Worm (Caenorhabditis elegans) whole organism, young adult: ENCODE results near the gene T01D1.7.
A peak's percentile ranks its signal among the peaks of the same experiment; 100 is the strongest.

ENCODE experiments used
- B0035.1 ChIP-seq: sonication (generic microtip); optimal IDR thresholded peaks from 2 replicates; lab custom pipeline; 2016; ENCODE audit warnings: missing genetic modification characterization, mild to moderate bottlenecking, missing compliant biosample characterization, missing genotype, missing genetic modification reagents
- F23B12.7 ChIP-seq: sonication (generic microtip); optimal IDR thresholded peaks from 2 replicates; lab custom pipeline; 2017; ENCODE audit warnings: missing genetic modification characterization, mild to moderate bottlenecking, missing compliant biosample characterization, antibody characterized with exemption, moderate library complexity; ENCODE audit not compliant: insufficient read depth
- F33H1.4 ChIP-seq: fragments of 200-800 bp; sonication (Bioruptor generic); IDR thresholded peaks from 2 replicates; pipeline ENCODE4 v1.3.6; 2022; ENCODE audit warnings: missing genetic modification reagents, missing genetic modification characterization, missing compliant biosample characterization
- F49E8.2 ChIP-seq: sonication (generic microtip); optimal IDR thresholded peaks from 3 replicates; lab custom pipeline; 2017; ENCODE audit warnings: missing genetic modification characterization, mild to moderate bottlenecking, missing compliant biosample characterization, antibody characterized with exemption, moderate library complexity; ENCODE audit not compliant: insufficient read depth
- F55B11.4 ChIP-seq: sonication (generic microtip); optimal IDR thresholded peaks from 2 replicates; lab custom pipeline; 2016; ENCODE audit warnings: missing compliant biosample characterization, missing genetic modification characterization, borderline replicate concordance; ENCODE audit not compliant: insufficient read depth
- F57C9.4 ChIP-seq: sonication (generic microtip); optimal IDR thresholded peaks from 2 replicates; lab custom pipeline; 2017; ENCODE audit warnings: mild to moderate bottlenecking, missing genetic modification characterization, missing compliant biosample characterization
- K11D2.4 ChIP-seq: fragments of 200-800 bp; sonication (Bioruptor generic); IDR thresholded peaks from 2 replicates; pipeline ENCODE4 v1.3.6; 2022; ENCODE audit warnings: missing genetic modification reagents, missing genetic modification characterization, missing compliant biosample characterization
- T26A5.8 ChIP-seq: sonication (generic microtip); optimal IDR thresholded peaks from 2 replicates; lab custom pipeline; 2016; ENCODE audit warnings: missing genetic modification characterization, missing compliant biosample characterization
- Y67H2A.10 ChIP-seq: fragments of 200-800 bp; sonication (Bioruptor generic); conservative IDR thresholded peaks from 2 replicates; pipeline ENCODE4 v1.3.6; 2022; ENCODE audit warnings: missing genetic modification reagents, missing genetic modification characterization, missing compliant biosample characterization
- aptf-3 ChIP-seq: fragments of 200-800 bp; sonication (Bioruptor generic); IDR thresholded peaks from 2 replicates; pipeline ENCODE4 v1.3.6; 2022; ENCODE audit warnings: missing genetic modification characterization, missing compliant biosample characterization
- athp-1 ChIP-seq: sonication (generic microtip); optimal IDR thresholded peaks from 2 replicates; lab custom pipeline; 2017; ENCODE audit warnings: mild to moderate bottlenecking, missing genetic modification characterization, missing compliant biosample characterization
- bed-1 ChIP-seq: fragments of 200-800 bp; sonication (Bioruptor generic); IDR thresholded peaks from 2 replicates; pipeline ENCODE4 v1.3.6; 2022; ENCODE audit warnings: missing genetic modification reagents, missing genetic modification characterization, missing compliant biosample characterization
- ceh-91 ChIP-seq: fragments of 200-800 bp; sonication (Bioruptor generic); IDR thresholded peaks from 2 replicates; pipeline ENCODE4 v1.3.6; 2022; ENCODE audit warnings: missing genetic modification reagents, missing genetic modification characterization, missing compliant biosample characterization
- die-1 ChIP-seq: sonication (generic microtip); optimal IDR thresholded peaks from 2 replicates; lab custom pipeline; 2016; ENCODE audit warnings: missing genotype, mild to moderate bottlenecking, missing genetic modification characterization, missing compliant biosample characterization
- dpl-1 ChIP-seq: fragments of 150-350 bp; optimal IDR thresholded peaks from 2 replicates; lab custom pipeline; 2014; ENCODE audit warnings: missing biosample characterization, missing genetic modification reagents, missing genetic modification characterization
- efl-1 ChIP-seq: fragments of 150-350 bp; optimal IDR thresholded peaks from 2 replicates; lab custom pipeline; 2014; ENCODE audit warnings: missing biosample characterization, missing genetic modification reagents, missing genetic modification characterization
- ets-4 ChIP-seq: fragments of 200-800 bp; sonication (Bioruptor generic); optimal IDR thresholded peaks from 2 replicates; lab custom pipeline; 2018; ENCODE audit warnings: mild to moderate bottlenecking, missing genetic modification characterization, missing compliant biosample characterization
- fkh-3 ChIP-seq: sonication (generic microtip); optimal IDR thresholded peaks from 2 replicates; lab custom pipeline; 2016; ENCODE audit warnings: mild to moderate bottlenecking, missing genetic modification characterization, missing compliant biosample characterization
- gei-17 ChIP-seq: fragments of 200-800 bp; sonication (Bioruptor generic); optimal IDR thresholded peaks from 2 replicates; lab custom pipeline; 2018; ENCODE audit warnings: mild to moderate bottlenecking, missing genetic modification characterization, missing compliant biosample characterization
- him-1 ChIP-seq: sonication (generic microtip); optimal IDR thresholded peaks from 2 replicates; lab custom pipeline; 2016; ENCODE audit warnings: missing genotype, missing genetic modification reagents, missing genetic modification characterization, missing compliant biosample characterization
- hlh-26 ChIP-seq: fragments of 200-800 bp; sonication (Bioruptor generic); conservative IDR thresholded peaks from 2 replicates; pipeline ENCODE4 v1.3.6; 2022; ENCODE audit warnings: missing genetic modification reagents, missing genetic modification characterization, missing compliant biosample characterization
- hrde-1 ChIP-seq: sonication (generic microtip); optimal IDR thresholded peaks from 2 replicates; lab custom pipeline; 2016; ENCODE audit warnings: missing genetic modification characterization, mild to moderate bottlenecking, missing compliant biosample characterization, moderate library complexity, missing genotype, missing genetic modification reagents, borderline replicate concordance
- hsf-1 ChIP-seq: fragments of 200-800 bp; sonication (Bioruptor generic); IDR thresholded peaks from 2 replicates; pipeline ENCODE4 v1.3.6; 2022; ENCODE audit warnings: missing genetic modification reagents, missing genetic modification characterization, missing compliant biosample characterization
- let-526 ChIP-seq: fragments of 200-800 bp; sonication (Bioruptor generic); IDR thresholded peaks from 2 replicates; pipeline ENCODE4 v1.3.6; 2022; ENCODE audit warnings: missing genetic modification reagents, missing genetic modification characterization, missing compliant biosample characterization
- lin-54 ChIP-seq: fragments of 200-800 bp; sonication (Bioruptor generic); optimal IDR thresholded peaks from 2 replicates; lab custom pipeline; 2018; ENCODE audit warnings: mild to moderate bottlenecking, missing genetic modification characterization, missing compliant biosample characterization
- lsl-1 ChIP-seq: fragments of 200-800 bp; sonication (Bioruptor generic); optimal IDR thresholded peaks from 2 replicates; lab custom pipeline; 2018; ENCODE audit warnings: mild to moderate bottlenecking, missing genetic modification characterization, moderate library complexity, missing compliant biosample characterization
- madf-3 ChIP-seq: fragments of 200-800 bp; sonication (Bioruptor generic); IDR thresholded peaks from 2 replicates; pipeline ENCODE4 v1.3.6; 2022; ENCODE audit warnings: missing genetic modification reagents, missing genetic modification characterization, missing compliant biosample characterization
- mxl-1 ChIP-seq: sonication (generic microtip); optimal IDR thresholded peaks from 2 replicates; lab custom pipeline; 2016; ENCODE audit warnings: missing genetic modification characterization, missing compliant biosample characterization
- nfya-1 ChIP-seq: sonication (generic microtip); optimal IDR thresholded peaks from 2 replicates; lab custom pipeline; 2017; ENCODE audit warnings: antibody characterized with exemption, missing compliant biosample characterization, missing genetic modification characterization, borderline replicate concordance; ENCODE audit not compliant: insufficient read depth
- nfya-2 ChIP-seq: fragments of 200-800 bp; sonication (Bioruptor generic); IDR thresholded peaks from 2 replicates; pipeline ENCODE4 v1.3.6; 2022; ENCODE audit warnings: missing genetic modification reagents, missing genetic modification characterization, missing compliant biosample characterization
- nfyb-1 ChIP-seq: fragments of 200-800 bp; sonication (Bioruptor generic); IDR thresholded peaks from 2 replicates; pipeline ENCODE4 v1.3.6; 2022; ENCODE audit warnings: missing genetic modification reagents, missing genetic modification characterization, missing compliant biosample characterization
- nhr-179 ChIP-seq: sonication (generic microtip); optimal IDR thresholded peaks from 2 replicates; lab custom pipeline; 2016; ENCODE audit warnings: mild to moderate bottlenecking, missing genetic modification characterization, missing compliant biosample characterization
- nhr-80 ChIP-seq: sonication (generic microtip); optimal IDR thresholded peaks from 2 replicates; lab custom pipeline; 2016; ENCODE audit warnings: missing genetic modification characterization, missing compliant biosample characterization
- repo-1 ChIP-seq: sonication (generic microtip); optimal IDR thresholded peaks from 2 replicates; lab custom pipeline; 2017; ENCODE audit warnings: mild to moderate bottlenecking, missing genetic modification characterization, missing compliant biosample characterization
- snpc-4 ChIP-seq, 5 experiments: fragments of 150-350 bp in 1 of 5; sonication (generic microtip) in 4 of 5; optimal IDR thresholded peaks; 2 replicates each; lab custom pipeline; 2014 to 2018; ENCODE audit warnings: missing genetic modification characterization in 5 of 5, missing biosample characterization in 3 of 5, antibody characterized with exemption in 2 of 5, mild to moderate bottlenecking in 2 of 5, missing compliant biosample characterization in 2 of 5, missing genotype in 2 of 5, moderate library complexity in 2 of 5, missing genetic modification reagents in 1 of 5
- tbp1 ChIP-seq: fragments of 200-800 bp; sonication (Bioruptor generic); optimal IDR thresholded peaks from 2 replicates; lab custom pipeline; 2018; ENCODE audit warnings: mild to moderate bottlenecking, missing genetic modification characterization, missing compliant biosample characterization
- tbx-9 ChIP-seq: sonication (generic microtip); optimal IDR thresholded peaks from 2 replicates; lab custom pipeline; 2016; ENCODE audit warnings: borderline replicate concordance, missing genetic modification characterization, inconsistent platforms, missing compliant biosample characterization
- ztf-22 ChIP-seq: fragments of 200-800 bp; sonication (Bioruptor generic); optimal IDR thresholded peaks from 2 replicates; lab custom pipeline; 2018; ENCODE audit warnings: mild to moderate bottlenecking, missing genetic modification characterization, moderate library complexity, missing compliant biosample characterization
- ztf-25 ChIP-seq: fragments of 200-800 bp; sonication (Bioruptor generic); IDR thresholded peaks from 2 replicates; pipeline ENCODE4 v1.3.6; 2022; ENCODE audit warnings: missing genetic modification reagents, missing genetic modification characterization, missing compliant biosample characterization

Gene T01D1.7

DNA sequence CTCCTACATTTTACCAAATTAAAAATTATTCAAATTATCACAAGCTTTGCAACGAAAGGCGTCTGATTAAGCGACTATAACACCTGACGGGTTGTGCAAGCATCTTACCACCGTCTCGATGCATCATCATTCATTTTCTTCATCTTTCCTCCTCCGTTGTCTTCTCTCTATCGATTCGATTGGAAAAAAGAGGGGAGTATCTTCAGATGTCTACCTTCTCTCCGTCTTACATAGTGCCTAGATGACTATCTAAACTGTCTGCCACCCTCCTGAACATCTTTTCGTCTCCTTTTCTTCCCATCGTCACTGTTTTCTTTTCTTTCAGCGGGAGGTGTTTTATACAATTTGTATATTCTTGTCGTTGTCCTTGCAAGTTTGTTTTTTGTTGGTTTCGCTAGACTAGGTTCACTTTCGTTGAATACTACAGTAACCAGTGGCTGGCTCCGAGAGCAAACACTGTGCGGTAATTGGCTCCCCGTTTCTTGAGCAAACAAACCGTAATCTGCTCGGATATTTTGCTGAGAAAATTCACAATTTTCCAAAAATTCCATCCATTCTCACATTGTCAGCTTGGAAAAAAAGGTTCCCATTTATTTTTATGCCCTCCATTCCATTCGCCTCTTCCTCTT lies 14.2 kb downstream of the T01D1.7 start (continued):
- TF ChIP-seq K11D2.4 (GFP tag; lab: Robert Waterston, UW) (no peak), him-1 (tag; lab: Kevin White, UChicago) (no peak), nhr-179 (tag; lab: Kevin White, UChicago) (no peak), ets-4 (GFP tag; lab: Kevin White, UChicago) (no peak), hsf-1 (GFP tag; lab: Robert Waterston, UW) (no peak), ztf-25 (no peak)

ce11 chrII:158004-158731 lies 15.4 kb downstream of the T01D1.7 start:
- TF ChIP-seq tbx-9 (tag; lab: Kevin White, UChicago) (no peak), mxl-1 (no peak), lsl-1 (GFP tag; lab: Kevin White, UChicago) (no peak), nhr-80 (tag; lab: Kevin White, UChicago) (peak; percentile 51)

DNA sequence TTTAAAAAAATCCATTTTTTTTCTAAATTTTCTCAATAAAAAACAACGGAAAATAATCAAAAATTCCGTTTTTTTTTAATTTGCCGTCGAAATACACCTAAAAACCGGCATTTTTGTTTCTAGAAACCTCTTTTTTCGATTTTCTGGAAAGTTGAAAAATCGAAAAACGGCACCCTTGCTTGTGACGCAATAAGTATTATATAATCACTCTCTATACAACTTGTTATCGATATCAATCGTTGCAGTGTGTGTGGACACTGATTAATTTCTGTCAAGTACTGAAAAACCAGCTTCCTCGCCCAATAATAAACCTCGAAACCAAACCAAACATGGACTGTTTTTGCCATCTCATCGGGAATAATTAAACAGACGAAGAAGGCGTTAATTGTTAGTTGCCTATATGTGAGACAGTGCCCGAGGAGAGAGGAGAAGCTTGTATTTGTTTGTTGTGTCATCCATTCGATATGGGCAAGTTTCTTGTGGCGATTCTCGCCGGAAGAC lies 16.5 kb downstream of the T01D1.7 start:
- TF ChIP-seq athp-1 (tag; lab: Kevin White, UChicago), result no peak

DNA sequence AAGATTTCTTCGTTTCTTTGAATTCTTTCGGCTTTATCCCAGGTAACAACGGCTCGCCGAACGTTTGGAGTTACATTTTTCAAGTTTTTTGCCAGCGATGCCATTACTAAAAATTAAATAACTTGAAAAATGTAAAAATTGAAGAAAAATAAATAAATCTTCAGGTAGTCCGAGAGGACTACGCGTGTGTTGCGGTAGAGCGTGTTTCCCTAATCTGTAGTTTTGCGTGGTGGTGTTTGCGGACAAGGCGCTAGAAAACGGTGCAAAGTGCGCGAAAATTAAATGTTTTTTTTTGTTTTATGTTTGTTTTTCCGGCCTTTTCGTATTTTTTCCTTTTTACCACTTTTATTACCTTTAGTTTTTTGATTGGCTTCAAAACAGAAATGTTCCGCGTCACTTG lies 17.7 kb downstream of the T01D1.7 start, which contains the start of gene mrpl-28:
Gene mrpl-28, minus strand, starts transcription at position 106 of the 400 bp plus-strand sequence.
- peak; percentile 55 for TF ChIP-seq F33H1.4 (GFP tag; lab: Robert Waterston, UW)
- peak; percentile 81 for TF ChIP-seq nfyb-1
- no peak for TF ChIP-seq ztf-22 (GFP tag; lab: Kevin White, UChicago)
- no peak for TF ChIP-seq nfya-2 (GFP tag; lab: Robert Waterston, UW)
- no peak for TF ChIP-seq hlh-26 (GFP tag; lab: Robert Waterston, UW)
- no peak for TF ChIP-seq aptf-3
- TF ChIP-seq bed-1 (GFP tag; lab: Robert Waterston, UW), result no peak
- TF ChIP-seq tbp1, result peak; percentile 60
- TF ChIP-seq ceh-91 (GFP tag; lab: Robert Waterston, UW), result peak; percentile 35; the same call in 1 of the 2 replicates
- TF ChIP-seq lin-54 (GFP tag; lab: Kevin White, UChicago), result peak; percentile 87
- peak; percentile 38 for TF ChIP-seq F23B12.7 (tag; lab: Kevin White, UChicago)
- no peak for TF ChIP-seq F57C9.4
- TF ChIP-seq fkh-3, result no peak
- peak; percentile 74 for TF ChIP-seq dpl-1 (GFP tag; lab: Kevin White, UChicago)
- peak; percentile 37 for TF ChIP-seq repo-1 (tag; lab: Kevin White, UChicago)
- 0 out of 2 replicates have a peak, but pooled peaks have one; percentile 15 for TF ChIP-seq Y67H2A.10
- no peak for TF ChIP-seq let-526 (GFP tag; lab: Robert Waterston, UW)
- TF ChIP-seq K11D2.4 (GFP tag; lab: Robert Waterston, UW), result peak; percentile 79
- no peak for TF ChIP-seq F55B11.4 (tag; lab: Kevin White, UChicago)
- peak; percentile 76 for TF ChIP-seq efl-1
- no peak for TF ChIP-seq snpc-4 (GFP tag; optimal IDR thresholded peaks at IDR 0.05; lab: Kevin White, UChicago)
- peak in 3 of 4 experiments; percentile 56 to 72 (median 59) for TF ChIP-seq snpc-4 (tag; optimal IDR thresholded peaks at IDR 0.05; lab: Kevin White, UChicago)
- no peak for TF ChIP-seq nfya-1
- no peak for TF ChIP-seq T26A5.8
- TF ChIP-seq F49E8.2 (tag; lab: Kevin White, UChicago), result no peak
- peak; percentile 6 for TF ChIP-seq hrde-1
- no peak for TF ChIP-seq B0035.1
- TF ChIP-seq gei-17, result peak; percentile 32
- no peak for TF ChIP-seq madf-3 (GFP tag; lab: Robert Waterston, UW)
- TF ChIP-seq die-1 (tag; lab: Kevin White, UChicago), result no peak
- TF ChIP-seq ets-4 (GFP tag; lab: Kevin White, UChicago), result no peak
- no peak for TF ChIP-seq mxl-1
